Fruit fly (Drosophila melanogaster): Measurements from ENCODE around the gene Dscam4.

Dscam4 gene

dm6 chr3L:8299224-8300130, 61.0 kb downstream of the Dscam4 start, which contains the start of the genes Arl5 and CG13671 (continued):
- peak; percentile 92 for TF ChIP-seq slbo (GFP tag; IDR thresholded peaks at IDR 0.05)
- TF ChIP-seq CG4328 (GFP tag; optimal IDR thresholded peaks at IDR 0.05), result peak; percentile 27
- TF ChIP-seq CG17612 (GFP tag; IDR thresholded peaks at IDR 0.05), result 0 out of 2 replicates have a peak, but pooled peaks have one; percentile 33
- TF ChIP-seq trem (tag; optimal IDR thresholded peaks at IDR 0.05), result peak; percentile 80
- no peak for TF ChIP-seq Dip2 (GFP tag; IDR thresholded peaks at IDR 0.05)
- peak; percentile 91 for TF ChIP-seq cg (GFP tag; optimal IDR thresholded peaks at IDR 0.05)
- no peak for TF ChIP-seq tna (GFP tag; IDR thresholded peaks at IDR 0.05; ENCODE audit: partially characterized antibody)
- TF ChIP-seq ken (GFP tag; IDR thresholded peaks at IDR 0.05), result peak; percentile 83
- peak; percentile 79 for TF ChIP-seq HLH3B (GFP tag; IDR thresholded peaks at IDR 0.05)
- no peak for TF ChIP-seq Tbp (GFP tag; optimal IDR thresholded peaks at IDR 0.05)
- TF ChIP-seq CG12769 (tag; optimal IDR thresholded peaks at IDR 0.05), result peak; percentile 20
- TF ChIP-seq maf-S (GFP tag; optimal IDR thresholded peaks at IDR 0.05), result peak; percentile 55
- peak; percentile 66 for TF ChIP-seq CG13296 (GFP tag; optimal IDR thresholded peaks at IDR 0.05)
- peak; percentile 72 for TF ChIP-seq CG18476 (GFP tag; optimal IDR thresholded peaks at IDR 0.05)
- peak; percentile 81 for TF ChIP-seq nmo (GFP tag; optimal IDR thresholded peaks at IDR 0.05)
- TF ChIP-seq CG7928 (GFP tag; optimal IDR thresholded peaks at IDR 0.05), result peak; percentile 47
- TF ChIP-seq CG2202 (tag; optimal IDR thresholded peaks at IDR 0.05), result peak; percentile 68
- TF ChIP-seq CG2712 (tag; optimal IDR thresholded peaks at IDR 0.05), result peak; percentile 84
- peak; percentile 78 for TF ChIP-seq vnd (GFP tag; IDR thresholded peaks at IDR 0.05; ENCODE audit: partially characterized antibody)
- TF ChIP-seq CG3163 (GFP tag; optimal IDR thresholded peaks at IDR 0.05), result peak; percentile 60
- peak; percentile 46 for TF ChIP-seq Oli (tag; optimal IDR thresholded peaks at IDR 0.05)
- TF ChIP-seq CG42726 (GFP tag; IDR thresholded peaks at IDR 0.05; ENCODE audit: partially characterized antibody), result no peak; the same call in 1 of the 2 replicates
- peak; percentile 63 for TF ChIP-seq inv (GFP tag; IDR thresholded peaks at IDR 0.05; ENCODE audit: partially characterized antibody)
- TF ChIP-seq fu2 (GFP tag; optimal IDR thresholded peaks at IDR 0.05), result peak; percentile 14
- TF ChIP-seq CG1792 (GFP tag; optimal IDR thresholded peaks at IDR 0.05), result peak; percentile 54
- peak; percentile 67; the same call in 1 of the 2 replicates for TF ChIP-seq ara (GFP tag; IDR thresholded peaks at IDR 0.05)
- TF ChIP-seq cato (GFP tag; optimal IDR thresholded peaks at IDR 0.05; ENCODE audit: borderline replicate concordance), result peak; percentile 74
- peak; percentile 83 for TF ChIP-seq CG13123 (GFP tag; optimal IDR thresholded peaks at IDR 0.05)
- TF ChIP-seq disco-r (GFP tag; optimal IDR thresholded peaks at IDR 0.05), result no peak
- no peak for TF ChIP-seq CG5180 (GFP tag; optimal IDR thresholded peaks at IDR 0.05)
- peak; percentile 71 for TF ChIP-seq Meics (GFP tag; optimal IDR thresholded peaks at IDR 0.05)
- peak; percentile 79 for TF ChIP-seq Dref (GFP tag; IDR thresholded peaks at IDR 0.05)
- peak; percentile 49 for TF ChIP-seq ewg (GFP tag; optimal IDR thresholded peaks at IDR 0.05)
- TF ChIP-seq Nf-YA (GFP tag; IDR thresholded peaks at IDR 0.05), result peak; percentile 74
- TF ChIP-seq cad (GFP tag; optimal IDR thresholded peaks at IDR 0.05), result no peak
- no peak for TF ChIP-seq CG12219 (GFP tag; optimal IDR thresholded peaks at IDR 0.05)
- peak; percentile 79 for TF ChIP-seq Abd-B (GFP tag; optimal IDR thresholded peaks at IDR 0.05)
- TF ChIP-seq CG4282 (GFP tag; optimal IDR thresholded peaks at IDR 0.05), result peak; percentile 46
- no peak for TF ChIP-seq yki (optimal IDR thresholded peaks at IDR 0.05)
- peak; percentile 22 for TF ChIP-seq CG12299 (tag; optimal IDR thresholded peaks at IDR 0.05)
- TF ChIP-seq jumu (GFP tag; optimal IDR thresholded peaks at IDR 0.05), result peak; percentile 34
- peak; percentile 68 for TF ChIP-seq al (GFP tag; IDR thresholded peaks at IDR 0.05)
- peak; percentile 79 for TF ChIP-seq CG10462 (GFP tag; optimal IDR thresholded peaks at IDR 0.05)
- TF ChIP-seq CG18599 (GFP tag; optimal IDR thresholded peaks at IDR 0.05), result peak; percentile 83
- TF ChIP-seq onecut (GFP tag; IDR thresholded peaks at IDR 0.05), result no peak
- TF ChIP-seq Camta (GFP tag; optimal IDR thresholded peaks at IDR 0.05), result peak; percentile 47
- peak; percentile 76 for TF ChIP-seq CG10209 (GFP tag; optimal IDR thresholded peaks at IDR 0.05)
- no peak for TF ChIP-seq NK7.1 (GFP tag; optimal IDR thresholded peaks at IDR 0.05)
- peak; percentile 78 for TF ChIP-seq CG31441 (GFP tag; IDR thresholded peaks at IDR 0.05)
